Fruit fly (Drosophila melanogaster): ENCODE results near the gene sNPF-R.

Gene sNPF-R

DNA sequence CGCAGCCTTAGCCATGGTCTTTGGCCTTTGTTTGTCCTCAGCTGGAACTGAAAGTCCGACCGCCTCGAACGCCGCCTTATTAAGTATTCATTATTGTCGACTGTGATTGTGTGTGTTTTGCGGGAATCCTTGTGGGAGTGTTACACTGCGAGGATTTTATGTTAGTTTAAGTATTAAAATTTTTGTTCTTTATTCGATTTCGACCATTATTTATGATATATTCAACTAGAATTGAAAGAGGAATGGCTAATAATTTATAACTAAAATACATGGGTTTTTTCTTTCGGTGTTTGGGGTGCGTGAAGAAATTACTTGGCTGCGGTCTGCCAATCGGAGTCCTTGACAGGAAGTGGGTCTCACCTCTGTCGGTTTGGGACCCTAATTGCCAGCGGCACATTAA is 26.3 kb downstream of the sNPF-R start:
- TF ChIP-seq CG8478 (optimal IDR thresholded peaks at IDR 0.05) (no peak), CTCF (optimal IDR thresholded peaks at IDR 0.05) (no peak)

DNA sequence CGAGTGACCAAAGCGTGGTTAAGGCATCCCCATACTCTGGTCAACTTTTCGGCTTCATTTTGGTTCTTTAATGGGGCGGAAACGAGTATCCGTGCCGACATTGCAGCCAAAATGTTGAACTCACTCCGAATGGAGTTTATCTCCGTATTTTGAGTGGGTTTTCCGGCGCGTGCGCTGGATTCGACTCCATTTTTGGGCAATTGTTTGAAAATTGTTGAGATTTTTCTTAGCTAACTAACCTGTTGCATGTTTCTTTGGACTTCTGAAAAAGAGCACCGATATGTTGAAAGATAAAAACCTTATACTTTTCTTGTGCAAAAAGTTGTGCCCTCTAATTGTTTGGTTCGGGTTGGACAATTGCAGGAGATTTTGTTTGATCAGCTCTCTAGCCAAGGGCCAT is 52.2 kb downstream of the sNPF-R start:
- no peak for TF ChIP-seq CTCF (optimal IDR thresholded peaks at IDR 0.05)
- no peak for TF ChIP-seq CG8478 (optimal IDR thresholded peaks at IDR 0.05)

DNA sequence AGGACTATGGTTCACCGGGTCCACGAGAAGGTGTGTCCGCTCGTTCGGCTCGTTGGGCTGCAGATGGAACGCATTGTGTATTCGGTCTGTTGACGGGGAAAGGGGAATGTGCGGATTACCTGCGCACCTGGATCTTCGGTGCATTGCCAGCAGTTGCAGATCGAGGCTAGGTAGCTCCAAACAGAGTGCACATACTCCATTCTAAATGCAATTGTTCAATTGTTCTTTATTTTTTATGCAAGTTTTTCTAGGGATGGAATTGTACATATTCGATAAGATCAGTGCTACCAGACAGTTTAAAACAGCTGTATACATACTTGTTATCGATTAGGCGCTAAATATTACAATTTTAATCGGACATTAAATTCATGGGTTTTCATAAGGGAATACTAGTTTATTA is 60.1 kb downstream of the sNPF-R start, which contains the start of gene Lamtor1:
Gene Lamtor1 (minus strand): TSS at position 268 of the 400 bp plus-strand sequence.
- no peak for TF ChIP-seq CG8478 (optimal IDR thresholded peaks at IDR 0.05)
- TF ChIP-seq CTCF (optimal IDR thresholded peaks at IDR 0.05), result no peak

DNA sequence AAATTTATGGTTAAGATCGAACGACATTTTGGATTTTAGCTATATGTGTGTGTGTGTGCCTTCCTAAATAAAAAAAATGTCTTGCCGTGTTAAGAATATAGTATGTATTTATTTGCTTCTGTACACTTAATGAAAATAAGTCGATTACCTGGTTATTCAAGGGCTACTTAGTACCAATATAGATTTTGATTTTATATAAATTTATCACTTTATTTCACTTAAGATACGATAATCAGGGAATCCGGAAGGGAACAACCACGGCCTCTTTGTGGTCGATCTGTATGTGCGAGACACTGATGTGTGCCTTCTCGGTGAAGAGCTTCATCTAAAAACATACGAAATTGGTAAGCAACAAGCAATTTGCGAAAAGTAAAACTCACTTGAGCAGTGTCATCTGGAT is 61.1 kb downstream of the sNPF-R start, which contains the start of gene CG14183:
Gene CG14183 (minus strand): TSS at position 101 of the 400 bp plus-strand sequence.
- TF ChIP-seq CG8478 (optimal IDR thresholded peaks at IDR 0.05) (no peak), CTCF (optimal IDR thresholded peaks at IDR 0.05) (no peak)
